1 fruit fly cellular context compared by ENCODE assay signal in the genomic region with DNA sequence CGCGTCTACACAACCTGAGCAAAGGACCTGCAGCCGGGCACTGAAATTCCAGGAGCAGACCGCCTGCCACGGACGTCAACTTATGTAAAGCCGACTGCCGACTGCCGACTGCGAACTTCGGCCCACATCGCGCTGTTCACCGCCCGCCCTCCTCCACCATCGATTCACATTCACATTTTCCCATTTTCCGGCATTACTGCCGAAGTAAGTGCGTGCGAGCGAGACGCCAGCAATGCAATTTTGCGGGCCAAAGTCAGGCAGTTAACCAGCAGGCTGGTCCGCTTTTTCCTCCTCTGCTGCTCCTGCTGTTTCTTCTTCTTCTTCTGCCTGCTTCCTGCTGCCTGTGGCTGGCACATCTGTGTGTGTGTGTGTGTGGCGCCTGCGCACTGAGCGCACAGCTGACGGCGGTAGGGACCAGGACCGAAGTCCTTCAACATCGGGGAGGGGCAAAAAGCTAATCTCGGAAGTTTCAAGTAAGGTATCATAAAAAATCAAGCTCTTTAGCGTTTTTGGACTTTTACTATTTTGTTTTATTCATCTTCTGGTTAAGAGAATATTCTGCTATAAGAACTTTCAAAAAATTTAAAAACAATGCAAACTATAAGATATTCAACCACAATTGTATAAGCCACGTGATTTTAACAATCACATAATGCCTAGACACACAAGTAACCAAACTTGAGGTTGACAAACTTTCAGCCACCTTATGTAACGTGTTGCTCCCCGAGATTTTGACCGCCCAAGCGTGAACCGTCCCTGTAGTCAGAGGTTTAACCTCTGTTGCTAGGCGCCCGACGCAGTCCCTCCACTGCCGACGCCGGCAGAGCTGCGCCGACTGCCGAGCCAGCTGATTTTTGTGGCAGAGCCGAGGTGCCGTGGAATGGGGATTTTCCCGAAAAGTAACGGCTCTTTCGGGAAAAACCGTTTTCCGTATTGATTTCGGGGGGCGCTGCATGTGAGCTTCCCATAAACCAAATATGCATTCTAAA.
TF ChIP-seq lines count a peak whose summit lies in the region.

No protein-coding gene starts in this region.

TF ChIP-seq in whole organism, embryonic, 481 proteins besides CTCF, POLR2A, EP300 and RAD21 (continued from another document):
- TF ChIP-seq CG14050 (GFP tag; IDR thresholded peaks at IDR 0.05; lab: Robert Waterston, UW) (no peak), hkb (optimal IDR thresholded peaks at IDR 0.05; lab: Kevin White, UChicago) (no peak), hkb (GFP tag; IDR thresholded peaks at IDR 0.05; lab: Robert Waterston, UW) (no peak), ci (GFP tag; IDR thresholded peaks at IDR 0.05; lab: Robert Waterston, UW) (no peak; the same call in 2 of the 3 replicates), chm (GFP tag; IDR thresholded peaks at IDR 0.05; lab: Robert Waterston, UW) (no peak), Bgb (GFP tag; IDR thresholded peaks at IDR 0.05; lab: Robert Waterston, UW; ENCODE audit: partially characterized antibody) (peak; percentile 40; the same call in 1 of the 2 replicates), YL-1 (GFP tag; optimal IDR thresholded peaks at IDR 0.05; lab: Kevin White, UChicago) (no peak), Atf6 (GFP tag; IDR thresholded peaks at IDR 0.05; lab: Robert Waterston, UW) (no peak), CG7357 (GFP tag; IDR thresholded peaks at IDR 0.05; lab: Robert Waterston, UW) (no peak), ERR (GFP tag; optimal IDR thresholded peaks at IDR 0.05; lab: Kevin White, UChicago) (peak; percentile 13), schlank (tag; optimal IDR thresholded peaks at IDR 0.05; lab: Kevin White, UChicago) (no peak), Doc2 (GFP tag; IDR thresholded peaks at IDR 0.05; lab: Robert Waterston, UW) (no peak), trem (tag; optimal IDR thresholded peaks at IDR 0.05; lab: Kevin White, UChicago) (peak; percentile 9), unc-4 (GFP tag; IDR thresholded peaks at IDR 0.05; lab: Robert Waterston, UW; ENCODE audit: partially characterized antibody) (no peak), lbe (GFP tag; optimal IDR thresholded peaks at IDR 0.05; lab: Kevin White, UChicago) (no peak), HHEX (GFP tag; optimal IDR thresholded peaks at IDR 0.05; lab: Kevin White, UChicago) (peak; percentile 21), CG8924 (tag; optimal IDR thresholded peaks at IDR 0.05; lab: Kevin White, UChicago) (peak; percentile 33), Xbp1 (GFP tag; optimal IDR thresholded peaks at IDR 0.05; lab: Kevin White, UChicago) (peak; percentile 50), Lhr (GFP tag; optimal IDR thresholded peaks at IDR 0.05; lab: Kevin White, UChicago) (no peak), Sox102F (GFP tag; optimal IDR thresholded peaks at IDR 0.05; lab: Kevin White, UChicago) (peak; percentile 24), bigmax (GFP tag; optimal IDR thresholded peaks at IDR 0.05; lab: Kevin White, UChicago) (no peak), Mes4 (GFP tag; optimal IDR thresholded peaks at IDR 0.05; lab: Kevin White, UChicago) (no peak), phol (tag; optimal IDR thresholded peaks at IDR 0.05; lab: Kevin White, UChicago) (peak; percentile 49), CG17328 (GFP tag; IDR thresholded peaks at IDR 0.05; lab: Robert Waterston, UW) (no peak)
